Worm (Caenorhabditis elegans) whole organism, mixed stage, embryonic: ENCODE data around the gene lir-2.

ENCODE experiments used
- elt-1 ChIP-seq: sonication (generic microtip); optimal IDR thresholded peaks from 2 replicates; lab custom pipeline; 2017; ENCODE audit warnings: missing genetic modification characterization, mild to moderate bottlenecking, missing compliant biosample characterization, antibody characterized with exemption, moderate library complexity, borderline replicate concordance; ENCODE audit not compliant: insufficient read depth
- ztf-11 ChIP-seq: fragments of 150-350 bp; optimal IDR thresholded peaks from 2 replicates; lab custom pipeline; 2014; ENCODE audit warnings: missing biosample characterization, missing genetic modification characterization

- no peak for TF ChIP-seq ztf-11 (tag; lab: Kevin White, UChicago)
- TF ChIP-seq elt-1 (tag; lab: Kevin White, UChicago): no peak
Measured at ce11 chrII:7679499-7680012, 12.5 kb downstream of the lir-2 start.
